Worm (Caenorhabditis elegans) whole organism, late embryonic: ENCODE measurements around the gene mre-11.
A peak's percentile ranks its signal among the peaks of the same experiment; 100 is the strongest.

Experiments
- F13H6.1 ChIP-seq: sonication (generic microtip); optimal IDR thresholded peaks from 2 replicates; lab custom pipeline; 2016; ENCODE audit warnings: missing genetic modification characterization, missing compliant biosample characterization
- K09A11.1 ChIP-seq: sonication (generic microtip); optimal IDR thresholded peaks from 2 replicates; lab custom pipeline; 2017; ENCODE audit warnings: antibody characterized with exemption, mild to moderate bottlenecking, missing genetic modification characterization, missing compliant biosample characterization; ENCODE audit not compliant: insufficient read depth
- Y22D7AL.16 ChIP-seq: sonication (generic microtip); optimal IDR thresholded peaks from 2 replicates; lab custom pipeline; 2016; ENCODE audit warnings: missing genetic modification characterization, missing compliant biosample characterization
- ceh-14 ChIP-seq: sonication (generic microtip); optimal IDR thresholded peaks from 2 replicates; lab custom pipeline; 2016; ENCODE audit warnings: missing genotype, missing genetic modification characterization, missing compliant biosample characterization
- ceh-18 ChIP-seq: sonication (generic microtip); optimal IDR thresholded peaks from 2 replicates; lab custom pipeline; 2016; ENCODE audit warnings: missing genetic modification characterization, missing compliant biosample characterization
- ceh-19 ChIP-seq: fragments of 200-800 bp; sonication (Bioruptor generic); optimal IDR thresholded peaks from 2 replicates; lab custom pipeline; 2018; ENCODE audit warnings: mild to moderate bottlenecking, missing genetic modification characterization, missing compliant biosample characterization
- ceh-2 ChIP-seq: sonication (generic microtip); optimal IDR thresholded peaks from 2 replicates; lab custom pipeline; 2016; ENCODE audit warnings: missing genotype, missing genetic modification characterization, missing compliant biosample characterization
- ceh-22 ChIP-seq: sonication (generic microtip); optimal IDR thresholded peaks from 2 replicates; lab custom pipeline; 2017; ENCODE audit warnings: missing biosample characterization, missing genetic modification characterization
- ceh-30 ChIP-seq: fragments of 150-350 bp; optimal IDR thresholded peaks from 2 replicates; lab custom pipeline; 2014; ENCODE audit warnings: missing biosample characterization, missing genetic modification characterization
- ceh-31 ChIP-seq: sonication (generic microtip); optimal IDR thresholded peaks from 2 replicates; lab custom pipeline; 2016; ENCODE audit warnings: missing genetic modification characterization, missing compliant biosample characterization
- ceh-6 ChIP-seq: fragments of 200-800 bp; sonication (Bioruptor generic); optimal IDR thresholded peaks from 2 replicates; lab custom pipeline; 2018; ENCODE audit warnings: mild to moderate bottlenecking, missing genetic modification characterization, missing compliant biosample characterization
- dve-1 ChIP-seq: sonication (generic microtip); optimal IDR thresholded peaks from 2 replicates; lab custom pipeline; 2017; ENCODE audit warnings: antibody characterized with exemption, mild to moderate bottlenecking, missing genetic modification characterization, missing compliant biosample characterization
- elt-2 ChIP-seq: sonication (generic microtip); optimal IDR thresholded peaks from 2 replicates; lab custom pipeline; 2016; ENCODE audit warnings: missing genetic modification reagents, missing genetic modification characterization, missing compliant biosample characterization
- elt-4 ChIP-seq: sonication (generic microtip); optimal IDR thresholded peaks from 2 replicates; lab custom pipeline; 2016; ENCODE audit warnings: missing genetic modification characterization, missing compliant biosample characterization
- ets-4 ChIP-seq: sonication (generic microtip); optimal IDR thresholded peaks from 2 replicates; lab custom pipeline; 2016; ENCODE audit warnings: missing genetic modification characterization, missing compliant biosample characterization
- fkh-10 ChIP-seq: fragments of 150-350 bp; optimal IDR thresholded peaks from 2 replicates; lab custom pipeline; 2014; ENCODE audit warnings: missing biosample characterization, missing genetic modification reagents, missing genetic modification characterization
- gmeb-2 ChIP-seq: sonication (generic microtip); optimal IDR thresholded peaks from 2 replicates; lab custom pipeline; 2016; ENCODE audit warnings: missing genetic modification characterization, inconsistent platforms, missing compliant biosample characterization
- hlh-13 ChIP-seq: fragments of 200-800 bp; sonication (Bioruptor generic); optimal IDR thresholded peaks from 2 replicates; lab custom pipeline; 2018; ENCODE audit warnings: mild to moderate bottlenecking, missing genetic modification characterization, missing compliant biosample characterization
- hlh-30 ChIP-seq: sonication (generic microtip); optimal IDR thresholded peaks from 2 replicates; lab custom pipeline; 2017; ENCODE audit warnings: antibody characterized with exemption, missing genetic modification characterization, missing compliant biosample characterization; ENCODE audit not compliant: insufficient read depth
- hlh-6 ChIP-seq: sonication (generic microtip); optimal IDR thresholded peaks from 2 replicates; lab custom pipeline; 2016; ENCODE audit warnings: missing genotype, missing genetic modification characterization, missing compliant biosample characterization
- hlh-8 ChIP-seq: sonication (generic microtip); optimal IDR thresholded peaks from 2 replicates; lab custom pipeline; 2016; ENCODE audit warnings: missing genotype, missing genetic modification characterization, missing compliant biosample characterization
- lim-6 ChIP-seq: sonication (generic microtip); optimal IDR thresholded peaks from 2 replicates; lab custom pipeline; 2016; ENCODE audit warnings: missing genetic modification characterization, missing compliant biosample characterization
- nfya-1 ChIP-seq: sonication (generic microtip); optimal IDR thresholded peaks from 2 replicates; lab custom pipeline; 2017; ENCODE audit warnings: missing genetic modification characterization, mild to moderate bottlenecking, missing compliant biosample characterization, antibody characterized with exemption, moderate library complexity
- nhr-232 ChIP-seq: sonication (generic microtip); optimal IDR thresholded peaks from 2 replicates; lab custom pipeline; 2016; ENCODE audit warnings: missing genetic modification characterization, missing compliant biosample characterization
- npax-4 ChIP-seq: sonication (generic microtip); optimal IDR thresholded peaks from 2 replicates; lab custom pipeline; 2016; ENCODE audit warnings: missing genetic modification characterization, missing compliant biosample characterization
- odd-2 ChIP-seq: sonication (generic microtip); optimal IDR thresholded peaks from 2 replicates; lab custom pipeline; 2017; ENCODE audit warnings: antibody characterized with exemption, mild to moderate bottlenecking, missing genetic modification characterization, missing compliant biosample characterization
- pax-1 ChIP-seq: fragments of 150-350 bp; optimal IDR thresholded peaks from 2 replicates; lab custom pipeline; 2014; ENCODE audit warnings: missing biosample characterization, missing genetic modification characterization
- pha-2 ChIP-seq: sonication (generic microtip); optimal IDR thresholded peaks from 2 replicates; lab custom pipeline; 2017; ENCODE audit warnings: mild to moderate bottlenecking, missing genetic modification characterization, missing compliant biosample characterization
- pha-4 ChIP-seq: fragments of 150-350 bp; optimal IDR thresholded peaks from 2 replicates; lab custom pipeline; 2018; ENCODE audit warnings: missing biosample characterization, missing genetic modification reagents, missing genetic modification characterization
- sdc-2 ChIP-seq: sonication (generic microtip); optimal IDR thresholded peaks from 2 replicates; lab custom pipeline; 2016; ENCODE audit warnings: missing genotype, missing genetic modification characterization, missing compliant biosample characterization
- sox-2 ChIP-seq: fragments of 200-800 bp; sonication (Bioruptor generic); IDR thresholded peaks from 2 replicates; pipeline ENCODE4 v1.3.6; 2022; ENCODE audit warnings: missing genetic modification reagents, missing genetic modification characterization, missing compliant biosample characterization
- sox-4 ChIP-seq: sonication (generic microtip); optimal IDR thresholded peaks from 2 replicates; lab custom pipeline; 2017; ENCODE audit warnings: mild to moderate bottlenecking, missing genetic modification characterization, inconsistent platforms, missing compliant biosample characterization
- tbx-7 ChIP-seq: sonication (generic microtip); optimal IDR thresholded peaks from 2 replicates; lab custom pipeline; 2016; ENCODE audit warnings: missing genotype, missing genetic modification characterization, missing compliant biosample characterization
- unc-3 ChIP-seq, 2 experiments: fragments of 200-800 bp in 1 of 2; sonication (Bioruptor generic) in 1 of 2; sonication (generic microtip) in 1 of 2; conservative IDR thresholded peaks in 1 of 2; optimal IDR thresholded peaks in 1 of 2; 2 replicates each; pipeline versions ENCODE4 v1.3.6 to Lab custom; 2016 to 2022; ENCODE audit warnings: missing compliant biosample characterization in 2 of 2, missing genetic modification characterization in 2 of 2, missing genetic modification reagents in 1 of 2
- unc-86 ChIP-seq: sonication (generic microtip); optimal IDR thresholded peaks from 2 replicates; lab custom pipeline; 2016; ENCODE audit warnings: missing genetic modification characterization, missing compliant biosample characterization
- zip-5 ChIP-seq: sonication (generic microtip); optimal IDR thresholded peaks from 2 replicates; lab custom pipeline; 2016; ENCODE audit warnings: missing genetic modification characterization, missing compliant biosample characterization
- ztf-16 ChIP-seq: sonication (generic microtip); optimal IDR thresholded peaks from 2 replicates; lab custom pipeline; 2017; ENCODE audit warnings: missing genetic modification characterization, missing compliant biosample characterization

mre-11 gene

ce11 chrV:10750630-10751029, 14.0 kb upstream of the mre-11 start, which contains the start of gene F28H7.3:
Gene F28H7.3 (minus strand): TSS chrV:10750788.
- TF ChIP-seq elt-2 (tag; lab: Kevin White, UChicago) (peak; percentile 78), npax-4 (tag; lab: Kevin White, UChicago) (no peak), sox-4 (no peak), K09A11.1 (tag; lab: Kevin White, UChicago) (no peak)

ce11 chrV:10747263-10747951, 10.7 kb upstream of the mre-11 start, which contains the start of the genes selt-1.2 and F28H7.2:
Gene selt-1.2 (minus strand): TSS chrV:10747363.
Gene F28H7.2 (plus strand): TSS chrV:10747901.
- no peak for TF ChIP-seq odd-2 (tag; lab: Kevin White, UChicago)
- no peak for TF ChIP-seq ceh-2 (tag; lab: Kevin White, UChicago)
- no peak for TF ChIP-seq npax-4 (tag; lab: Kevin White, UChicago)
- TF ChIP-seq pha-4: no peak
- TF ChIP-seq hlh-6: no peak
- no peak for TF ChIP-seq pha-2
- TF ChIP-seq ztf-16 (tag; lab: Kevin White, UChicago): no peak
- no peak for TF ChIP-seq zip-5 (tag; lab: Kevin White, UChicago)
- TF ChIP-seq ceh-18 (tag; lab: Kevin White, UChicago): no peak
- TF ChIP-seq Y22D7AL.16 (tag; lab: Kevin White, UChicago): no peak
- TF ChIP-seq dve-1: no peak
- no peak for TF ChIP-seq ceh-31 (tag; lab: Kevin White, UChicago)
- TF ChIP-seq sdc-2 (tag; lab: Kevin White, UChicago): no peak
- no peak for TF ChIP-seq K09A11.1 (tag; lab: Kevin White, UChicago)
- no peak for TF ChIP-seq gmeb-2
- no peak for TF ChIP-seq pax-1

- no peak for TF ChIP-seq unc-86 (tag; lab: Kevin White, UChicago)
- no peak for TF ChIP-seq ets-4 (tag; lab: Kevin White, UChicago)
- TF ChIP-seq fkh-10 (GFP tag; lab: Kevin White, UChicago): no peak
- no peak for TF ChIP-seq ceh-19
- TF ChIP-seq elt-4 (tag; lab: Kevin White, UChicago): no peak
- TF ChIP-seq ceh-6 (GFP tag; lab: Kevin White, UChicago): no peak
Measured at ce11 chrV:10745034-10745433, 8.4 kb upstream of the mre-11 start, which contains the start of gene srj-21. Gene srj-21 (plus strand): TSS chrV:10745334.

- TF ChIP-seq ceh-6 (GFP tag; lab: Kevin White, UChicago) (no peak), npax-4 (tag; lab: Kevin White, UChicago) (no peak), ztf-16 (tag; lab: Kevin White, UChicago) (no peak), hlh-30 (tag; lab: Kevin White, UChicago) (no peak), sox-2 (GFP tag; lab: Robert Waterston, UW) (no peak)
Measured at ce11 chrV:10743649-10744048, 7.0 kb upstream of the mre-11 start, which contains the start of gene srj-22. Gene srj-22 (minus strand): TSS chrV:10743749.

- TF ChIP-seq F13H6.1 (tag; lab: Kevin White, UChicago) (no peak), ceh-18 (tag; lab: Kevin White, UChicago) (no peak), odd-2 (tag; lab: Kevin White, UChicago) (no peak), hlh-8 (tag; lab: Kevin White, UChicago) (no peak), nfya-1 (no peak), ceh-14 (tag; lab: Kevin White, UChicago) (no peak), lim-6 (tag; lab: Kevin White, UChicago) (no peak), tbx-7 (tag; lab: Kevin White, UChicago) (no peak), ceh-22 (no peak), ets-4 (tag; lab: Kevin White, UChicago) (no peak), ceh-30 (tag; lab: Kevin White, UChicago) (no peak), nhr-232 (tag; lab: Kevin White, UChicago) (no peak), sox-2 (GFP tag; lab: Robert Waterston, UW) (no peak), hlh-13 (GFP tag; lab: Kevin White, UChicago) (no peak), unc-3 (GFP tag; conservative IDR thresholded peaks at IDR 0.05; lab: Robert Waterston, UW) (no peak), unc-3 (tag; optimal IDR thresholded peaks at IDR 0.05; lab: Kevin White, UChicago) (no peak)
Measured at ce11 chrV:10741357-10741756, 4.7 kb upstream of the mre-11 start, which contains the start of gene ZC302.3. Gene ZC302.3 (minus strand): TSS chrV:10741457.
